Worm (Caenorhabditis elegans): ENCODE data around the gene T07G12.3.

T07G12.3 gene

DNA sequence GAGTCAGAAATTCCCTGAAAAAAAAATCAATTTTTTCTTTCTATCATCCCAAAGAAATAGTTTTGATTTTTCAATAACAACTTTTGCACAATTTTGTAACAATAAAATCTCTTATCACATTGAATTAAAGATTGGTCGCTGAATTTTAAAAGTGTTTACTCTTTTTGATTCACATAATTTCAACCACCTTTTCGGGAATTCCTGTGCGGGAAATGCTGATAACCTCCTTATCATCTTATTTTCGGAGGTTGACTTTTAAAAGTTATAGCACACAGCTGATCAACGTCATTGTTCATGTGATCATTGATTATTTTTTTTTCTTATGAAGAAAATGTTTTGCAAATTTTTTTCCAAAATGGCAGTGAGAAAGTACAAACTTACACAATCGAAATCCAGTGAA lies 9.6 kb downstream of the T07G12.3 start:
- no peak for TF ChIP-seq ztf-1 (GFP tag; conservative IDR thresholded peaks at IDR 0.05)
- TF ChIP-seq sma-9 (GFP tag; optimal IDR thresholded peaks at IDR 0.05), result peak; percentile 79
- no peak for TF ChIP-seq sma-9 (tag; optimal IDR thresholded peaks at IDR 0.05)
- no peak for TF ChIP-seq mdl-1 (tag; optimal IDR thresholded peaks at IDR 0.05)
- TF ChIP-seq gmeb-1 (tag; optimal IDR thresholded peaks at IDR 0.05), result peak; percentile 40
- no peak for TF ChIP-seq mbf-1 (tag; optimal IDR thresholded peaks at IDR 0.05)
- no peak for TF ChIP-seq sem-4 (tag; optimal IDR thresholded peaks at IDR 0.05)
- TF ChIP-seq fos-1 (tag; optimal IDR thresholded peaks at IDR 0.05), result peak; percentile 40
- TF ChIP-seq ZK546.5 (tag; optimal IDR thresholded peaks at IDR 0.05), result no peak
- no peak for TF ChIP-seq ztf-4 (tag; optimal IDR thresholded peaks at IDR 0.05)

DNA sequence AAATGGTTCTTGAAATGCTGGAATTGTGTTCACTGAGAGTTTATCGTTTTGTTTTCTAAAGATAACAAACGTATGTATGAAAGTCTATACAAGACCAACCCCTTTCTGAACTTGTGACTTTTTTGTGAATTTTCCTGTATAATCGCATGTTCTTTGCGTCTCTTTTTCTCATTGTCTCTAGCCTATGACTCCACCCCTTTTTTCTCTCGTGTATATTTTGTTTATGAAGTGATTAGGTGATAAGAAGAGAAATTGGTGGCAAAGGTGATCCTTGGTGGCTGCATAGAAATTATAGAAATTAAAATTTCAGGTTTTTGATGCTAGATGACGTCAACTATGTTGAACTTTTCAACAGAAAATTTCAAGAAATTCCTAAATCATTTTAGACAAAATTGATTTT lies 11.3 kb downstream of the T07G12.3 start, which contains the start of gene T07G12.5:
Gene T07G12.5, minus strand, starts transcription at position 101 of the 400 bp plus-strand sequence.
- TF ChIP-seq lin-39 (tag; optimal IDR thresholded peaks at IDR 0.05) (no peak), nhr-237 (tag; optimal IDR thresholded peaks at IDR 0.05) (no peak), unc-55 (GFP tag; optimal IDR thresholded peaks at IDR 0.05) (no peak), ztf-4 (tag; optimal IDR thresholded peaks at IDR 0.05) (no peak), mdl-1 (tag; optimal IDR thresholded peaks at IDR 0.05) (no peak), unc-39 (tag; optimal IDR thresholded peaks at IDR 0.05) (no peak), nhr-10 (tag; optimal IDR thresholded peaks at IDR 0.05) (no peak), fos-1 (tag; optimal IDR thresholded peaks at IDR 0.05) (no peak), skn-1 (tag; optimal IDR thresholded peaks at IDR 0.05) (no peak), peb-1 (tag; optimal IDR thresholded peaks at IDR 0.05) (no peak)

DNA sequence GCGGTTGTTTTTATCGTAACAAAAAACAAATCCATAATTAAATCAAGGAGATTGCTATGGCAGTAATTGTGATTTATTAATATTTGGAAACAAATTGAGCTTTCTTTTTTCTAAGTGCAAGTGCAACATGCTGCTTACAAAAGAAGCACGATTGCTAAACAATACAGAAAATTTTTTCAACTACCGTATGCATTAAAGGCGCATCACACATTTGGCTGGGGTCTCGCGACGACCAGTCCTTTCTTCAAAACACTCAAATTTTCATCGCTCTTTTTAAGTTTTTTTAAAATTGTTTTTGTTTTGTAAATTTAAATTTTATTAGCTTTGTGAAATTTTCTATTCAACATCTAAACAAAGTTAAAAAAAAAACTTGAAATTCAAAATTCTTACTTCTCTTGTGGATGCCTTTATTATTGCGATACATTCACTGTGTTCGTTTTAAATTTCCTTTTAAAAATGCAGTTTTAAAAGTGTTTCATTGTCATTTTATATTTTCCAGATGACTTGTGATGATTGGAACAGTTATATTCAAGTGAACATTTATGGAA lies 12.9 kb downstream of the T07G12.3 start, which contains the start of gene zim-1:
Gene zim-1, plus strand, starts transcription at position 498 of the 548 bp plus-strand sequence.
- TF ChIP-seq snpc-4 (tag; optimal IDR thresholded peaks at IDR 0.05) (no peak), nhr-237 (tag; optimal IDR thresholded peaks at IDR 0.05) (no peak), nhr-77 (tag; optimal IDR thresholded peaks at IDR 0.05) (no peak), elt-3 (tag; optimal IDR thresholded peaks at IDR 0.05) (no peak), nhr-12 (tag; optimal IDR thresholded peaks at IDR 0.05) (no peak), F13H6.1 (tag; optimal IDR thresholded peaks at IDR 0.05) (no peak), nhr-21 (tag; optimal IDR thresholded peaks at IDR 0.05) (no peak), skn-1 (tag; optimal IDR thresholded peaks at IDR 0.05) (no peak), crh-2 (tag; optimal IDR thresholded peaks at IDR 0.05) (no peak), ama-1 (optimal IDR thresholded peaks at IDR 0.05) (no peak), lin-39 (tag; optimal IDR thresholded peaks at IDR 0.05) (no peak), nhr-23 (tag; optimal IDR thresholded peaks at IDR 0.05) (no peak), elt-1 (tag; optimal IDR thresholded peaks at IDR 0.05) (no peak), blmp-1 (tag; optimal IDR thresholded peaks at IDR 0.05; ENCODE audit: insufficient read depth) (no peak), unc-39 (tag; optimal IDR thresholded peaks at IDR 0.05) (no peak), nhr-129 (tag; optimal IDR thresholded peaks at IDR 0.05) (no peak), mdl-1 (tag; optimal IDR thresholded peaks at IDR 0.05) (no peak), lin-11 (tag; optimal IDR thresholded peaks at IDR 0.05) (no peak), unc-62 (GFP tag; optimal IDR thresholded peaks at IDR 0.05) (no peak), lin-13 (GFP tag; optimal IDR thresholded peaks at IDR 0.05) (no peak)

DNA sequence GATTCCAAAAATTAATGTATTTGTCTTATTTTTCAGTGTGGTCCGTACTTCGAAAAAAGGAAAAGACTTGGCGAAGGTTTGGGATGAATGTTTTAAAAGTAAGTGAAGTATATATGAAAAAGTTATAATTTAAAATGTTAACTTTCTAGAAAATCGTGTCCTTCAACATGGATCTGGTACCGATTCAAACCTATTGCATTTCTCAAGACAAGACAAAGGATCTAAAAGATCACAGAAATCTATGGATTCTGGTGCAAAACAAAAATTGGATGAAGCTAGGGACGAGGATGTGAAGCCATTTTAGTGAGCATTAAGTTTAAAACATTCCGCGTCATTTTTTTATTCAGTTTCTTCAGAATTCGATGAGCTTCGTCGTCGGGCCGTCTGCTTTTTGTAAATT lies 21.2 kb downstream of the T07G12.3 start, which contains the start of gene zim-2:
Gene zim-2, plus strand, starts transcription at position 301 of the 400 bp plus-strand sequence.
- no peak for TF ChIP-seq snpc-4 (tag; optimal IDR thresholded peaks at IDR 0.05)
- TF ChIP-seq nhr-237 (tag; optimal IDR thresholded peaks at IDR 0.05), result no peak
- TF ChIP-seq R02D3.7 (tag; optimal IDR thresholded peaks at IDR 0.05), result no peak
- TF ChIP-seq nhr-23 (tag; optimal IDR thresholded peaks at IDR 0.05), result no peak
- no peak for TF ChIP-seq F13H6.1 (tag; optimal IDR thresholded peaks at IDR 0.05)
- no peak for TF ChIP-seq ceh-16 (tag; optimal IDR thresholded peaks at IDR 0.05)
- no peak for TF ChIP-seq zag-1 (tag; optimal IDR thresholded peaks at IDR 0.05)
- no peak for TF ChIP-seq aly-2 (tag; optimal IDR thresholded peaks at IDR 0.05)
- TF ChIP-seq lin-13 (GFP tag; optimal IDR thresholded peaks at IDR 0.05), result no peak
- TF ChIP-seq mab-5 (tag; optimal IDR thresholded peaks at IDR 0.05), result no peak
- TF ChIP-seq alr-1 (tag; optimal IDR thresholded peaks at IDR 0.05), result no peak
- no peak for TF ChIP-seq gmeb-1 (tag; optimal IDR thresholded peaks at IDR 0.05)
